Worm (Caenorhabditis elegans): Measurements from ENCODE around the gene ifd-2.

Gene ifd-2

ce11 chrX:772184-772583 lies 43.5 kb downstream of the ifd-2 start, which contains the start of gene T04G9.4:
Gene T04G9.4 (plus strand): TSS chrX:772476.
- TF ChIP-seq ztf-11 (tag; optimal IDR thresholded peaks at IDR 0.05) (no peak), mep-1 (tag; optimal IDR thresholded peaks at IDR 0.05) (no peak), elt-1 (tag; optimal IDR thresholded peaks at IDR 0.05; ENCODE audit: borderline replicate concordance, insufficient read depth) (peak; percentile 63), blmp-1 (tag; optimal IDR thresholded peaks at IDR 0.05) (no peak), flh-1 (GFP tag; optimal IDR thresholded peaks at IDR 0.05) (no peak)

- no peak for TF ChIP-seq lin-32 (GFP tag; optimal IDR thresholded peaks at IDR 0.05)
- no peak for TF ChIP-seq mep-1 (tag; optimal IDR thresholded peaks at IDR 0.05)
- no peak for TF ChIP-seq ham-2 (GFP tag; optimal IDR thresholded peaks at IDR 0.05)
- TF ChIP-seq mab-5 (tag; optimal IDR thresholded peaks at IDR 0.05) = no peak
- no peak for TF ChIP-seq tbx-8 (GFP tag; optimal IDR thresholded peaks at IDR 0.05)
- no peak for TF ChIP-seq bed-3 (GFP tag; optimal IDR thresholded peaks at IDR 0.05)
- TF ChIP-seq nhr-2 (tag; optimal IDR thresholded peaks at IDR 0.05) = no peak
- TF ChIP-seq elt-1 (tag; optimal IDR thresholded peaks at IDR 0.05; ENCODE audit: borderline replicate concordance, insufficient read depth) = no peak
- TF ChIP-seq mls-2 (tag; optimal IDR thresholded peaks at IDR 0.05) = no peak
- no peak for TF ChIP-seq lsy-2 (tag; optimal IDR thresholded peaks at IDR 0.05)
- no peak for TF ChIP-seq flh-1 (GFP tag; optimal IDR thresholded peaks at IDR 0.05)
- no peak for TF ChIP-seq hlh-1 (tag; optimal IDR thresholded peaks at IDR 0.05)
- no peak for TF ChIP-seq ztf-11 (tag; optimal IDR thresholded peaks at IDR 0.05)
- TF ChIP-seq unc-62 (GFP tag; optimal IDR thresholded peaks at IDR 0.05) = no peak
- TF ChIP-seq drap-1 (GFP tag; optimal IDR thresholded peaks at IDR 0.05) = no peak
- TF ChIP-seq sem-2 (GFP tag; optimal IDR thresholded peaks at IDR 0.05) = no peak
- TF ChIP-seq nhr-28 (tag; optimal IDR thresholded peaks at IDR 0.05) = no peak
- no peak for TF ChIP-seq cnd-1 (tag; optimal IDR thresholded peaks at IDR 0.05)
- no peak for TF ChIP-seq pha-4 (tag; optimal IDR thresholded peaks at IDR 0.05)
- TF ChIP-seq lin-13 (tag; optimal IDR thresholded peaks at IDR 0.05) = no peak
Measured at ce11 chrX:770537-770936, 45.2 kb downstream of the ifd-2 start, which contains the start of gene T04G9.7. Gene T04G9.7 (plus strand): TSS chrX:770837.

ce11 chrX:769550-769949 lies 46.2 kb downstream of the ifd-2 start:
- no peak for TF ChIP-seq blmp-1 (tag; optimal IDR thresholded peaks at IDR 0.05)
- TF ChIP-seq nhr-12 (tag; optimal IDR thresholded peaks at IDR 0.05) = no peak
- no peak for TF ChIP-seq unc-39 (tag; optimal IDR thresholded peaks at IDR 0.05)
- no peak for TF ChIP-seq ham-2 (GFP tag; optimal IDR thresholded peaks at IDR 0.05)
- TF ChIP-seq nhr-2 (tag; optimal IDR thresholded peaks at IDR 0.05) = no peak
- TF ChIP-seq ceh-39 (tag; optimal IDR thresholded peaks at IDR 0.05) = no peak
- TF ChIP-seq ceh-83 (GFP tag; optimal IDR thresholded peaks at IDR 0.05) = no peak
- no peak for TF ChIP-seq ztf-11 (tag; optimal IDR thresholded peaks at IDR 0.05)

ce11 chrX:768061-768646 lies 47.6 kb downstream of the ifd-2 start, which contains the start of the genes trap-2 and ile-2:
Gene trap-2 (minus strand): TSS chrX:768069.
Gene ile-2 (plus strand): TSS chrX:768596.
- TF ChIP-seq mls-2 (tag; optimal IDR thresholded peaks at IDR 0.05) = peak; percentile 70
- TF ChIP-seq drap-1 (GFP tag; optimal IDR thresholded peaks at IDR 0.05) = peak; percentile 75
- TF ChIP-seq nhr-28 (tag; optimal IDR thresholded peaks at IDR 0.05) = no peak
- peak; percentile 34 for TF ChIP-seq ztf-11 (tag; optimal IDR thresholded peaks at IDR 0.05)
- TF ChIP-seq ham-2 (GFP tag; optimal IDR thresholded peaks at IDR 0.05) = peak; percentile 71
- TF ChIP-seq hlh-1 (tag; optimal IDR thresholded peaks at IDR 0.05) = peak; percentile 69
- peak; percentile 38 for TF ChIP-seq lin-32 (GFP tag; optimal IDR thresholded peaks at IDR 0.05)
- peak; percentile 96 for TF ChIP-seq lsy-2 (tag; optimal IDR thresholded peaks at IDR 0.05)
- TF ChIP-seq nhr-12 (tag; optimal IDR thresholded peaks at IDR 0.05) = peak; percentile 51
- no peak for TF ChIP-seq sem-2 (GFP tag; optimal IDR thresholded peaks at IDR 0.05)
- TF ChIP-seq sptf-1 (tag; optimal IDR thresholded peaks at IDR 0.05) = peak; percentile 72
- TF ChIP-seq unc-62 (GFP tag; optimal IDR thresholded peaks at IDR 0.05) = peak; percentile 65
- TF ChIP-seq nhr-237 (tag; optimal IDR thresholded peaks at IDR 0.05) = peak; percentile 58
- TF ChIP-seq tbx-8 (GFP tag; optimal IDR thresholded peaks at IDR 0.05) = no peak
- no peak for TF ChIP-seq ceh-83 (GFP tag; optimal IDR thresholded peaks at IDR 0.05)
- peak; percentile 15 for TF ChIP-seq nhr-2 (tag; optimal IDR thresholded peaks at IDR 0.05)
- TF ChIP-seq mab-5 (tag; optimal IDR thresholded peaks at IDR 0.05) = no peak
- peak; percentile 31 for TF ChIP-seq M03D4.4 (tag; optimal IDR thresholded peaks at IDR 0.05)
- peak; percentile 88 for TF ChIP-seq mep-1 (tag; optimal IDR thresholded peaks at IDR 0.05)
- TF ChIP-seq elt-1 (tag; optimal IDR thresholded peaks at IDR 0.05; ENCODE audit: borderline replicate concordance, insufficient read depth) = peak; percentile 52
- peak; percentile 63 for TF ChIP-seq ceh-39 (tag; optimal IDR thresholded peaks at IDR 0.05)
- TF ChIP-seq nhr-76 (tag; optimal IDR thresholded peaks at IDR 0.05) = no peak
- TF ChIP-seq ces-1 (GFP tag; optimal IDR thresholded peaks at IDR 0.05) = peak; percentile 57
- peak; percentile 96 for TF ChIP-seq pha-4 (tag; optimal IDR thresholded peaks at IDR 0.05)
- TF ChIP-seq cnd-1 (tag; optimal IDR thresholded peaks at IDR 0.05) = peak; percentile 52
- TF ChIP-seq unc-120 (tag; optimal IDR thresholded peaks at IDR 0.05; ENCODE audit: poor library complexity, severe bottlenecking) = peak; percentile 80
- peak; percentile 87 for TF ChIP-seq lin-13 (tag; optimal IDR thresholded peaks at IDR 0.05)
